Worm (Caenorhabditis elegans) whole organism, late embryonic: ENCODE data around the gene T05D4.2.

Experiments used
- C08G9.2 ChIP-seq: sonication (generic microtip); optimal IDR thresholded peaks from 2 replicates; lab custom pipeline; 2016; ENCODE audit warnings: mild to moderate bottlenecking, missing genetic modification characterization, moderate library complexity, missing compliant biosample characterization
- K02D7.2 ChIP-seq: sonication (generic microtip); optimal IDR thresholded peaks from 2 replicates; lab custom pipeline; 2017; ENCODE audit warnings: mild to moderate bottlenecking, missing genetic modification characterization, missing compliant biosample characterization
- ama-1 ChIP-seq: fragments of 150-350 bp; optimal IDR thresholded peaks from 2 replicates; lab custom pipeline; 2014
- ceh-14 ChIP-seq: sonication (generic microtip); optimal IDR thresholded peaks from 2 replicates; lab custom pipeline; 2016; ENCODE audit warnings: missing genotype, missing genetic modification characterization, missing compliant biosample characterization
- eyg-1 ChIP-seq: sonication (generic microtip); optimal IDR thresholded peaks from 2 replicates; lab custom pipeline; 2016; ENCODE audit warnings: missing genotype, missing genetic modification characterization, missing compliant biosample characterization
- fkh-10 ChIP-seq: fragments of 150-350 bp; optimal IDR thresholded peaks from 2 replicates; lab custom pipeline; 2014; ENCODE audit warnings: missing biosample characterization, missing genetic modification reagents, missing genetic modification characterization
- hlh-30 ChIP-seq: sonication (generic microtip); optimal IDR thresholded peaks from 2 replicates; lab custom pipeline; 2017; ENCODE audit warnings: antibody characterized with exemption, missing genetic modification characterization, missing compliant biosample characterization; ENCODE audit not compliant: insufficient read depth
- hlh-6 ChIP-seq: sonication (generic microtip); optimal IDR thresholded peaks from 2 replicates; lab custom pipeline; 2016; ENCODE audit warnings: missing genotype, missing genetic modification characterization, missing compliant biosample characterization
- madf-2 ChIP-seq: sonication (generic microtip); optimal IDR thresholded peaks from 2 replicates; lab custom pipeline; 2017; ENCODE audit warnings: missing genetic modification characterization, missing compliant biosample characterization
- mec-3 ChIP-seq: sonication (generic microtip); optimal IDR thresholded peaks from 2 replicates; lab custom pipeline; 2016; ENCODE audit warnings: borderline replicate concordance, missing genetic modification characterization, missing compliant biosample characterization
- nhr-11 ChIP-seq: fragments of 150-350 bp; optimal IDR thresholded peaks from 2 replicates; lab custom pipeline; 2014; ENCODE audit warnings: missing biosample characterization, missing genetic modification characterization
- odd-2 ChIP-seq: sonication (generic microtip); optimal IDR thresholded peaks from 2 replicates; lab custom pipeline; 2017; ENCODE audit warnings: antibody characterized with exemption, mild to moderate bottlenecking, missing genetic modification characterization, missing compliant biosample characterization
- sox-2 ChIP-seq: fragments of 200-800 bp; sonication (Bioruptor generic); IDR thresholded peaks from 2 replicates; pipeline ENCODE4 v1.3.6; 2022; ENCODE audit warnings: missing genetic modification reagents, missing genetic modification characterization, missing compliant biosample characterization
- unc-86 ChIP-seq: sonication (generic microtip); optimal IDR thresholded peaks from 2 replicates; lab custom pipeline; 2016; ENCODE audit warnings: missing genetic modification characterization, missing compliant biosample characterization

ce11 chrIII:13581727-13582126, 18.8 kb upstream of the T05D4.2 start:
- TF ChIP-seq ama-1 (no peak), hlh-6 (tag; lab: Kevin White, UChicago) (no peak), C08G9.2 (no peak), madf-2 (no peak), hlh-30 (tag; lab: Kevin White, UChicago) (no peak), odd-2 (tag; lab: Kevin White, UChicago) (no peak), sox-2 (no peak), mec-3 (tag; lab: Kevin White, UChicago) (no peak), ceh-14 (tag; lab: Kevin White, UChicago) (no peak), unc-86 (tag; lab: Kevin White, UChicago) (no peak), fkh-10 (no peak), nhr-11 (tag; lab: Kevin White, UChicago) (no peak), K02D7.2 (no peak), eyg-1 (tag; lab: Kevin White, UChicago) (no peak)
